Worm (Caenorhabditis elegans): Measurements from ENCODE around the gene R05D3.3.

Gene R05D3.3

DNA sequence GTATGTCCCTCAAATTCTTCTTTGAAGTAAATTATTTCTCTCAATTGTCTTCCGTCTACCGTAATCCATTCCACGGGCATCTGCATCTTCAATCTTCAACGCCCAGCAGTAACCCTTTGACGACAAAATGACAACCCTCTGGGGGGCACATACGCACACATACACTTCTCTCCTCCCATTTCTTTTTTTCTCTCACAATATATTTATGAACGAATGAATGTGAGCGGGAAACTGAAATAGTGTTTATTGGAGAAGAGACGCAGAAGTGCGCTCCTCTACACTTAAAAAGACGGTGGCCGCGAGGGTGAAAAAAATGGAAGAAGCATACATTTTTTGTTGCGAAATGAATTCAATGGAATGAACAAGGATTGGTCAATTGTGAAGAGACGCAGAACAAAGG, 48.2 kb downstream of the R05D3.3 start:
- TF ChIP-seq dmd-6 (GFP tag; IDR thresholded peaks at IDR 0.05) (peak; percentile 52; the same call in 1 of the 2 replicates), lin-15B (tag; optimal IDR thresholded peaks at IDR 0.05) (no peak), lin-1 (GFP tag; IDR thresholded peaks at IDR 0.05) (0 out of 2 replicates have a peak, but pooled peaks have one; percentile 35), nhr-25 (tag; optimal IDR thresholded peaks at IDR 0.05; ENCODE audit: borderline replicate concordance, insufficient read depth) (peak; percentile 1), spr-1 (tag; optimal IDR thresholded peaks at IDR 0.05) (peak; percentile 39), ztf-7 (tag; optimal IDR thresholded peaks at IDR 0.05) (peak; percentile 42), lsy-2 (tag; optimal IDR thresholded peaks at IDR 0.05) (peak; percentile 66 to 95), pqm-1 (tag; optimal IDR thresholded peaks at IDR 0.05) (peak; percentile 61), dpl-1 (GFP tag; optimal IDR thresholded peaks at IDR 0.05) (peak; percentile 62), madf-9 (GFP tag; conservative IDR thresholded peaks at IDR 0.05) (0 out of 2 replicates have a peak, but pooled peaks have one; percentile 35), dve-1 (tag; optimal IDR thresholded peaks at IDR 0.05; ENCODE audit: insufficient read depth) (peak; percentile 94), pha-4 (GFP tag; IDR thresholded peaks at IDR 0.05) (peak; percentile 65), pha-4 (tag; optimal IDR thresholded peaks at IDR 0.05) (peak; percentile 94), hlh-11 (tag; optimal IDR thresholded peaks at IDR 0.05) (peak; percentile 90), skn-1 (tag; optimal IDR thresholded peaks at IDR 0.05) (no peak), ama-1 (optimal IDR thresholded peaks at IDR 0.05) (peak; percentile 28), mxl-3 (GFP tag; optimal IDR thresholded peaks at IDR 0.05) (peak; percentile 85), T26A8.4 (GFP tag; IDR thresholded peaks at IDR 0.05) (peak; percentile 25; the same call in 1 of the 2 replicates), nhr-28 (tag; optimal IDR thresholded peaks at IDR 0.05) (peak; percentile 80), mdl-1 (tag; optimal IDR thresholded peaks at IDR 0.05) (peak in 1 of 2 experiments; percentile 68), nhr-237 (tag; optimal IDR thresholded peaks at IDR 0.05) (no peak), nhr-111 (GFP tag; optimal IDR thresholded peaks at IDR 0.05) (no peak), D1046.2 (GFP tag; IDR thresholded peaks at IDR 0.05) (peak; percentile 26; the same call in 1 of the 2 replicates), gei-8 (GFP tag; optimal IDR thresholded peaks at IDR 0.05) (no peak), unc-39 (tag; optimal IDR thresholded peaks at IDR 0.05) (no peak), ctbp-1 (GFP tag; IDR thresholded peaks at IDR 0.05) (0 out of 2 replicates have a peak, but pooled peaks have one; percentile 45), F49E8.2 (tag; optimal IDR thresholded peaks at IDR 0.05; ENCODE audit: borderline replicate concordance) (no peak), nhr-102 (tag; optimal IDR thresholded peaks at IDR 0.05) (peak; percentile 29), lin-13 (GFP tag; optimal IDR thresholded peaks at IDR 0.05) (peak; percentile 35), mes-2 (tag; optimal IDR thresholded peaks at IDR 0.05; ENCODE audit: poor library complexity, severe bottlenecking) (peak; percentile 74), lir-3 (tag; optimal IDR thresholded peaks at IDR 0.05) (no peak), dmd-9 (GFP tag; IDR thresholded peaks at IDR 0.05) (0 out of 2 replicates have a peak, but pooled peaks have one; percentile 8), daf-12 (tag; optimal IDR thresholded peaks at IDR 0.05) (no peak), hlh-30 (tag; optimal IDR thresholded peaks at IDR 0.05; ENCODE audit: insufficient read depth) (peak; percentile 80), ceh-20 (GFP tag; IDR thresholded peaks at IDR 0.05) (peak; percentile 26; the same call in 1 of the 2 replicates), T20F7.1 (GFP tag; optimal IDR thresholded peaks at IDR 0.05) (peak; percentile 81), attf-4 (tag; optimal IDR thresholded peaks at IDR 0.05) (no peak), nhr-77 (tag; optimal IDR thresholded peaks at IDR 0.05) (peak; percentile 43), ZK337.2 (GFP tag; IDR thresholded peaks at IDR 0.05) (no peak), F26F4.8 (GFP tag; conservative IDR thresholded peaks at IDR 0.05) (no peak), ceh-62 (tag; optimal IDR thresholded peaks at IDR 0.05) (no peak), lin-38 (GFP tag; IDR thresholded peaks at IDR 0.05) (peak; percentile 43), fkh-10 (GFP tag; optimal IDR thresholded peaks at IDR 0.05) (peak; percentile 2), mep-1 (tag; optimal IDR thresholded peaks at IDR 0.05) (peak; percentile 93), zfp-3 (GFP tag; conservative IDR thresholded peaks at IDR 0.05) (no peak), php-3 (GFP tag; IDR thresholded peaks at IDR 0.05) (0 out of 2 replicates have a peak, but pooled peaks have one; percentile 22), hif-1 (tag; optimal IDR thresholded peaks at IDR 0.05) (peak in 1 of 2 experiments; percentile 67), rbr-2 (tag; optimal IDR thresholded peaks at IDR 0.05) (peak; percentile 80), unc-62 (GFP tag; optimal IDR thresholded peaks at IDR 0.05 in 1 of 2) (peak in 1 of 2 experiments; percentile 96), unc-62 (tag; optimal IDR thresholded peaks at IDR 0.05) (no peak)
